Worm (Caenorhabditis elegans): ENCODE results near the gene nhr-105.

- no peak for TF ChIP-seq hlh-15 (tag; optimal IDR thresholded peaks at IDR 0.05)
- no peak for TF ChIP-seq eyg-1 (tag; optimal IDR thresholded peaks at IDR 0.05)
- TF ChIP-seq lin-11 (tag; optimal IDR thresholded peaks at IDR 0.05) = no peak
Observed at ce11 chrIV:7020630-7021029, 29.3 kb upstream of the nhr-105 start.
